Worm (Caenorhabditis elegans) whole organism, mixed stage, embryonic: Measurements from ENCODE around the gene M02B7.7.

Experiments used
- blmp-1 ChIP-seq: fragments of 150-350 bp; optimal IDR thresholded peaks from 2 replicates; lab custom pipeline; 2014; ENCODE audit warnings: missing biosample characterization, missing genetic modification characterization
- ceh-39 ChIP-seq: fragments of 150-350 bp; optimal IDR thresholded peaks from 2 replicates; lab custom pipeline; 2014; ENCODE audit warnings: missing biosample characterization, missing genetic modification characterization
- ham-2 ChIP-seq: fragments of 200-800 bp; sonication (Bioruptor generic); optimal IDR thresholded peaks from 2 replicates; lab custom pipeline; 2018; ENCODE audit warnings: mild to moderate bottlenecking, missing genetic modification characterization, missing compliant biosample characterization
- lin-13 ChIP-seq: fragments of 150-350 bp; optimal IDR thresholded peaks from 2 replicates; lab custom pipeline; 2014; ENCODE audit warnings: missing biosample characterization, missing genetic modification characterization
- lsy-2 ChIP-seq: fragments of 150-350 bp; optimal IDR thresholded peaks from 2 replicates; lab custom pipeline; 2014; ENCODE audit warnings: missing biosample characterization, missing genetic modification characterization
- mab-5 ChIP-seq: fragments of 150-350 bp; optimal IDR thresholded peaks from 2 replicates; lab custom pipeline; 2014; ENCODE audit warnings: missing biosample characterization, missing genetic modification characterization
- mep-1 ChIP-seq: fragments of 150-350 bp; optimal IDR thresholded peaks from 2 replicates; lab custom pipeline; 2017; ENCODE audit warnings: missing biosample characterization, missing genetic modification reagents, missing genetic modification characterization, inconsistent platforms
- nhr-12 ChIP-seq: fragments of 150-350 bp; optimal IDR thresholded peaks from 2 replicates; lab custom pipeline; 2014; ENCODE audit warnings: missing biosample characterization, missing genetic modification characterization
- nhr-237 ChIP-seq: fragments of 150-350 bp; optimal IDR thresholded peaks from 2 replicates; lab custom pipeline; 2014; ENCODE audit warnings: missing biosample characterization, missing genetic modification characterization
- pha-4 ChIP-seq: fragments of 150-350 bp; optimal IDR thresholded peaks from 2 replicates; lab custom pipeline; 2018; ENCODE audit warnings: missing biosample characterization, missing genetic modification reagents, missing genetic modification characterization
- snpc-4 ChIP-seq: fragments of 150-350 bp; optimal IDR thresholded peaks from 2 replicates; lab custom pipeline; 2014; ENCODE audit warnings: missing biosample characterization, missing genetic modification characterization
- sptf-1 ChIP-seq: sonication (generic microtip); optimal IDR thresholded peaks from 2 replicates; lab custom pipeline; 2017; ENCODE audit warnings: mild to moderate bottlenecking, missing genetic modification characterization, moderate library complexity, missing compliant biosample characterization
- unc-62 ChIP-seq: fragments of 150-350 bp; optimal IDR thresholded peaks from 2 replicates; lab custom pipeline; 2014; ENCODE audit warnings: missing biosample characterization, missing genetic modification reagents, missing genetic modification characterization
- ztf-11 ChIP-seq: fragments of 150-350 bp; optimal IDR thresholded peaks from 2 replicates; lab custom pipeline; 2014; ENCODE audit warnings: missing biosample characterization, missing genetic modification characterization

DNA sequence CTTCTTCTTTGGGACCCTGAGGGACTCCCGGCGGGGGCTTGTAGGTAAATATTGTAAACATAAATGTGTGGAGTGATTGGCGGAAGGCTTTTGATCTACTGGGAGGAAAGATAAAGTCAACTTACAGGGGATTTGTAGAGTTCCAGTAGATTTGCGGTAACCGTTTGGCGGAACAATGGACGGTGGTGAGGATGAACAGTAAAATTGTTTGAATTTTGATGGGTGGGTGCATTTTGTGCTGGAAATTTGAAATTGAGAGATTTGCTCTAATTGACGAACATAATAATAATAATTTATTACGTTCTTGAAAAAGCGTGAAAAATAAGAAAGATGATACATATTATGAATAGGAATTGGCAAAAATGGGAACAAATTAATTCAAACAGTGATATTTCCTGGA, 40.4 kb downstream of the M02B7.7 start, which contains the start of gene vab-2:
- TF ChIP-seq snpc-4 (no peak), nhr-12 (no peak), lsy-2 (no peak), pha-4 (tag; lab: Kevin White, UChicago) (no peak), sptf-1 (tag; lab: Kevin White, UChicago) (no peak), blmp-1 (no peak), lin-13 (tag; lab: Kevin White, UChicago) (no peak), mab-5 (tag; lab: Kevin White, UChicago) (no peak), ztf-11 (no peak), unc-62 (GFP tag; lab: Kevin White, UChicago) (no peak), nhr-237 (tag; lab: Kevin White, UChicago) (no peak), ceh-39 (tag; lab: Kevin White, UChicago) (no peak), ham-2 (GFP tag; lab: Kevin White, UChicago) (no peak), mep-1 (tag; lab: Kevin White, UChicago) (peak; percentile 14)
